Fruit fly (Drosophila melanogaster): ENCODE measurements around the gene CG6048.

CG6048 gene

dm6 chrX:5977769-5978168 lies 25.4 kb downstream of the CG6048 start:
- no peak for TF ChIP-seq CG1620 (GFP tag; optimal IDR thresholded peaks at IDR 0.05)
- no peak for TF ChIP-seq Clk (GFP tag; optimal IDR thresholded peaks at IDR 0.05)
- TF ChIP-seq CG14711 (tag; optimal IDR thresholded peaks at IDR 0.05): no peak
- TF ChIP-seq Hr96 (GFP tag; optimal IDR thresholded peaks at IDR 0.05): no peak
- no peak for TF ChIP-seq cic (GFP tag; optimal IDR thresholded peaks at IDR 0.05)
- TF ChIP-seq tj (GFP tag; optimal IDR thresholded peaks at IDR 0.05): no peak
- no peak for TF ChIP-seq CG7045 (GFP tag; optimal IDR thresholded peaks at IDR 0.05)

- TF ChIP-seq pad (GFP tag; optimal IDR thresholded peaks at IDR 0.05) (no peak), CG5204 (GFP tag; optimal IDR thresholded peaks at IDR 0.05) (no peak), cnc (optimal IDR thresholded peaks at IDR 0.05) (no peak), CG14711 (tag; optimal IDR thresholded peaks at IDR 0.05) (peak; percentile 28), CG7045 (GFP tag; optimal IDR thresholded peaks at IDR 0.05) (no peak), Hr96 (GFP tag; optimal IDR thresholded peaks at IDR 0.05) (no peak)
These were observed 28.5 kb downstream of the CG6048 start for dm6 chrX:5980883-5981282.

- TF ChIP-seq cic (GFP tag; optimal IDR thresholded peaks at IDR 0.05) (no peak), toe (GFP tag; optimal IDR thresholded peaks at IDR 0.05) (no peak), ovo (GFP tag; optimal IDR thresholded peaks at IDR 0.05) (no peak), CG1620 (GFP tag; optimal IDR thresholded peaks at IDR 0.05) (no peak), Mnt (GFP tag; optimal IDR thresholded peaks at IDR 0.05) (no peak), CG14711 (tag; optimal IDR thresholded peaks at IDR 0.05) (no peak), CG7045 (GFP tag; optimal IDR thresholded peaks at IDR 0.05) (no peak), pad (GFP tag; optimal IDR thresholded peaks at IDR 0.05) (no peak), CG12768 (GFP tag; optimal IDR thresholded peaks at IDR 0.05) (no peak), CG11617 (GFP tag; optimal IDR thresholded peaks at IDR 0.05) (no peak)
These were observed 29.0 kb downstream of the CG6048 start for dm6 chrX:5981410-5981809.

- TF ChIP-seq Hr96 (GFP tag; optimal IDR thresholded peaks at IDR 0.05) (no peak), Crg-1 (GFP tag; optimal IDR thresholded peaks at IDR 0.05) (no peak), CG33017 (tag; optimal IDR thresholded peaks at IDR 0.05) (no peak), CG11617 (GFP tag; optimal IDR thresholded peaks at IDR 0.05) (no peak), Mnt (GFP tag; optimal IDR thresholded peaks at IDR 0.05) (no peak), CG12768 (GFP tag; optimal IDR thresholded peaks at IDR 0.05) (no peak), tj (GFP tag; optimal IDR thresholded peaks at IDR 0.05) (no peak), CG1620 (GFP tag; optimal IDR thresholded peaks at IDR 0.05) (no peak), bab1 (GFP tag; optimal IDR thresholded peaks at IDR 0.05) (no peak), pad (GFP tag; optimal IDR thresholded peaks at IDR 0.05) (no peak), toe (GFP tag; optimal IDR thresholded peaks at IDR 0.05) (no peak), CG5204 (GFP tag; optimal IDR thresholded peaks at IDR 0.05) (no peak), CG7045 (GFP tag; optimal IDR thresholded peaks at IDR 0.05) (no peak), cnc (optimal IDR thresholded peaks at IDR 0.05) (no peak), Clk (GFP tag; optimal IDR thresholded peaks at IDR 0.05) (no peak), cic (GFP tag; optimal IDR thresholded peaks at IDR 0.05) (no peak), CG14711 (tag; optimal IDR thresholded peaks at IDR 0.05) (no peak), kay (GFP tag; ENCODE audit: borderline replicate concordance) (no peak)
These were observed 31.0 kb downstream of the CG6048 start for dm6 chrX:5983390-5983789.

- TF ChIP-seq Crg-1 (GFP tag; optimal IDR thresholded peaks at IDR 0.05) (no peak), kay (GFP tag; ENCODE audit: borderline replicate concordance) (peak; percentile 89), CG5204 (GFP tag; optimal IDR thresholded peaks at IDR 0.05) (no peak), cnc (optimal IDR thresholded peaks at IDR 0.05) (no peak), toe (GFP tag; optimal IDR thresholded peaks at IDR 0.05) (no peak)
These were observed 35.0 kb downstream of the CG6048 start for dm6 chrX:5987362-5987761.

- TF ChIP-seq CG5204 (GFP tag; optimal IDR thresholded peaks at IDR 0.05) (no peak), bab1 (GFP tag; optimal IDR thresholded peaks at IDR 0.05) (no peak), CG14711 (tag; optimal IDR thresholded peaks at IDR 0.05) (no peak), CG33017 (tag; optimal IDR thresholded peaks at IDR 0.05) (no peak), toe (GFP tag; optimal IDR thresholded peaks at IDR 0.05) (no peak), cnc (optimal IDR thresholded peaks at IDR 0.05) (no peak), CG7045 (GFP tag; optimal IDR thresholded peaks at IDR 0.05) (no peak), Hr96 (GFP tag; optimal IDR thresholded peaks at IDR 0.05) (peak; percentile 33), kay (GFP tag; ENCODE audit: borderline replicate concordance) (peak; percentile 67), ovo (GFP tag; optimal IDR thresholded peaks at IDR 0.05) (peak; percentile 25), cic (GFP tag; optimal IDR thresholded peaks at IDR 0.05) (no peak), pad (GFP tag; optimal IDR thresholded peaks at IDR 0.05) (no peak), Clk (GFP tag; optimal IDR thresholded peaks at IDR 0.05) (no peak), Crg-1 (GFP tag; optimal IDR thresholded peaks at IDR 0.05) (no peak), CG12768 (GFP tag; optimal IDR thresholded peaks at IDR 0.05) (no peak)
These were observed 36.0 kb downstream of the CG6048 start, which contains the start of gene CG5966 for dm6 chrX:5988088-5988987. Gene CG5966, plus strand, starts transcription at chrX:5988791.

- TF ChIP-seq CG7045 (GFP tag; optimal IDR thresholded peaks at IDR 0.05): no peak
- TF ChIP-seq CG7101 (tag; optimal IDR thresholded peaks at IDR 0.05): peak; percentile 32
These were observed 37.0 kb downstream of the CG6048 start for dm6 chrX:5989368-5989767.

Measured in whole organism, adult.